Worm (Caenorhabditis elegans) whole organism, mixed stage, embryonic: ENCODE data around the gene T22B7.7.

ENCODE experiments used
- blmp-1 ChIP-seq: fragments of 150-350 bp; optimal IDR thresholded peaks from 2 replicates; lab custom pipeline; 2014; ENCODE audit warnings: missing biosample characterization, missing genetic modification characterization
- elt-1 ChIP-seq: sonication (generic microtip); optimal IDR thresholded peaks from 2 replicates; lab custom pipeline; 2017; ENCODE audit warnings: missing genetic modification characterization, mild to moderate bottlenecking, missing compliant biosample characterization, antibody characterized with exemption, moderate library complexity, borderline replicate concordance; ENCODE audit not compliant: insufficient read depth
- lin-13 ChIP-seq: fragments of 150-350 bp; optimal IDR thresholded peaks from 2 replicates; lab custom pipeline; 2014; ENCODE audit warnings: missing biosample characterization, missing genetic modification characterization
- lin-32 ChIP-seq: fragments of 200-800 bp; sonication (Bioruptor generic); optimal IDR thresholded peaks from 2 replicates; lab custom pipeline; 2018; ENCODE audit warnings: mild to moderate bottlenecking, missing genetic modification characterization, missing compliant biosample characterization
- lsy-2 ChIP-seq: fragments of 150-350 bp; optimal IDR thresholded peaks from 2 replicates; lab custom pipeline; 2014; ENCODE audit warnings: missing biosample characterization, missing genetic modification characterization
- nhr-237 ChIP-seq: fragments of 150-350 bp; optimal IDR thresholded peaks from 2 replicates; lab custom pipeline; 2014; ENCODE audit warnings: missing biosample characterization, missing genetic modification characterization
- snpc-4 ChIP-seq: fragments of 150-350 bp; optimal IDR thresholded peaks from 2 replicates; lab custom pipeline; 2014; ENCODE audit warnings: missing biosample characterization, missing genetic modification characterization
- unc-39 ChIP-seq: fragments of 150-350 bp; optimal IDR thresholded peaks from 2 replicates; lab custom pipeline; 2014; ENCODE audit warnings: missing biosample characterization, missing genetic modification characterization
- unc-62 ChIP-seq: fragments of 150-350 bp; optimal IDR thresholded peaks from 2 replicates; lab custom pipeline; 2014; ENCODE audit warnings: missing biosample characterization, missing genetic modification reagents, missing genetic modification characterization
- ztf-11 ChIP-seq: fragments of 150-350 bp; optimal IDR thresholded peaks from 2 replicates; lab custom pipeline; 2014; ENCODE audit warnings: missing biosample characterization, missing genetic modification characterization

DNA sequence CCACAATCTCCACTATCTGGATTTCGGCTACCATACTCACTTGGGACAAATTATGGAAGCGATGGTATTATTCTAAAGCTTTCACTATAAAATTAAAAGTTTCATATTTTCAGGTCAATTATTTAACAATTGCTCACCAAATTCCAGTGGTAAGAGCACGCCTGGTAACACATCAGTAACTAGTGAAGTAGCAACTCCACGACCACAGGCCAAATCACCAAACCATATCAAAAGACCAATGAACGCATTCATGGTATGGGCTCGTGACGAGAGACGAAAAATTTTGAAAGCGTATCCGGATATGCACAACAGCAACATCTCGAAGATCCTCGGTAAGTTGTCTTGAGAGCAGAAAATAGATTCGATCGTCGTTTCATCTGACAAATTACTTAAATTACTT is 18.7 kb upstream of the T22B7.7 start:
- TF ChIP-seq blmp-1 (tag; lab: Kevin White, UChicago) (no peak), lsy-2 (tag; lab: Kevin White, UChicago) (no peak), lin-13 (no peak), nhr-237 (tag; lab: Kevin White, UChicago) (no peak), lin-32 (GFP tag; lab: Kevin White, UChicago) (no peak), snpc-4 (tag; lab: Kevin White, UChicago) (no peak), unc-62 (GFP tag; lab: Kevin White, UChicago) (no peak), elt-1 (no peak), ztf-11 (tag; lab: Kevin White, UChicago) (no peak), unc-39 (no peak)
